Worm (Caenorhabditis elegans) whole organism, young adult: ENCODE results near the gene srtx-1.

Source experiments
- F49E8.2 ChIP-seq: sonication (generic microtip); optimal IDR thresholded peaks from 3 replicates; lab custom pipeline; 2017; ENCODE audit warnings: missing genetic modification characterization, mild to moderate bottlenecking, missing compliant biosample characterization, antibody characterized with exemption, moderate library complexity; ENCODE audit not compliant: insufficient read depth
- K11D2.4 ChIP-seq: fragments of 200-800 bp; sonication (Bioruptor generic); IDR thresholded peaks from 2 replicates; pipeline ENCODE4 v1.3.6; 2022; ENCODE audit warnings: missing genetic modification reagents, missing genetic modification characterization, missing compliant biosample characterization
- ama-1 ChIP-seq, 3 experiments: fragments of 150-350 bp in 1 of 3; sonication (generic microtip) in 2 of 3; optimal IDR thresholded peaks; 2 replicates each; lab custom pipeline; 2014 to 2018; ENCODE audit warnings: missing biosample characterization in 2 of 3, missing genetic modification characterization in 2 of 3, missing genetic modification reagents in 2 of 3
- attf-5 ChIP-seq: fragments of 200-800 bp; sonication (Bioruptor generic); optimal IDR thresholded peaks from 2 replicates; lab custom pipeline; 2018; ENCODE audit warnings: mild to moderate bottlenecking, missing genetic modification characterization, missing compliant biosample characterization
- nfyb-1 ChIP-seq: fragments of 200-800 bp; sonication (Bioruptor generic); IDR thresholded peaks from 2 replicates; pipeline ENCODE4 v1.3.6; 2022; ENCODE audit warnings: missing genetic modification reagents, missing genetic modification characterization, missing compliant biosample characterization
- rec-8 ChIP-seq, 2 experiments: sonication (generic microtip); optimal IDR thresholded peaks; 2 replicates each; lab custom pipeline; 2016; ENCODE audit warnings: mild to moderate bottlenecking in 2 of 2, missing genetic modification characterization in 2 of 2, missing genetic modification reagents in 2 of 2, missing genotype in 2 of 2, missing biosample characterization in 1 of 2, missing compliant biosample characterization in 1 of 2, moderate library complexity in 1 of 2
- repo-1 ChIP-seq: sonication (generic microtip); optimal IDR thresholded peaks from 2 replicates; lab custom pipeline; 2017; ENCODE audit warnings: mild to moderate bottlenecking, missing genetic modification characterization, missing compliant biosample characterization
- snpc-3.4 ChIP-seq: sonication (generic microtip); optimal IDR thresholded peaks from 2 replicates; lab custom pipeline; 2017; ENCODE audit warnings: missing genetic modification characterization, mild to moderate bottlenecking, missing compliant biosample characterization, antibody characterized with exemption, moderate library complexity, missing genotype, missing genetic modification reagents
- unc-62 ChIP-seq: fragments of 150-350 bp; optimal IDR thresholded peaks from 2 replicates; lab custom pipeline; 2014; ENCODE audit warnings: missing biosample characterization, missing genetic modification reagents, missing genetic modification characterization
- ztf-22 ChIP-seq: fragments of 200-800 bp; sonication (Bioruptor generic); optimal IDR thresholded peaks from 2 replicates; lab custom pipeline; 2018; ENCODE audit warnings: mild to moderate bottlenecking, missing genetic modification characterization, moderate library complexity, missing compliant biosample characterization

ce11 chrIV:7447556-7447955, 26.5 kb downstream of the srtx-1 start, which contains the start of gene B0496.2:
- TF ChIP-seq K11D2.4 (GFP tag; lab: Robert Waterston, UW): no peak
- TF ChIP-seq ztf-22 (GFP tag; lab: Kevin White, UChicago): no peak
- no peak for TF ChIP-seq repo-1
- no peak for TF ChIP-seq ama-1 (optimal IDR thresholded peaks at IDR 0.05; lab: Kevin White, UChicago)
- no peak for TF ChIP-seq ama-1 (GFP tag; optimal IDR thresholded peaks at IDR 0.05; lab: Kevin White, UChicago)
- TF ChIP-seq F49E8.2 (tag; lab: Kevin White, UChicago): no peak
- TF ChIP-seq attf-5: no peak
- TF ChIP-seq rec-8 (tag; optimal IDR thresholded peaks at IDR 0.05; lab: Kevin White, UChicago): no peak
- TF ChIP-seq nfyb-1 (GFP tag; lab: Robert Waterston, UW): no peak
- no peak for TF ChIP-seq snpc-3.4 (tag; lab: Kevin White, UChicago)
- TF ChIP-seq unc-62 (GFP tag; lab: Kevin White, UChicago): no peak
